Fruit fly (Drosophila melanogaster): Measurements from ENCODE around the gene CG3061.
A peak's percentile ranks its signal among the peaks of the same experiment; 100 is the strongest.

The CG3061 gene

DNA sequence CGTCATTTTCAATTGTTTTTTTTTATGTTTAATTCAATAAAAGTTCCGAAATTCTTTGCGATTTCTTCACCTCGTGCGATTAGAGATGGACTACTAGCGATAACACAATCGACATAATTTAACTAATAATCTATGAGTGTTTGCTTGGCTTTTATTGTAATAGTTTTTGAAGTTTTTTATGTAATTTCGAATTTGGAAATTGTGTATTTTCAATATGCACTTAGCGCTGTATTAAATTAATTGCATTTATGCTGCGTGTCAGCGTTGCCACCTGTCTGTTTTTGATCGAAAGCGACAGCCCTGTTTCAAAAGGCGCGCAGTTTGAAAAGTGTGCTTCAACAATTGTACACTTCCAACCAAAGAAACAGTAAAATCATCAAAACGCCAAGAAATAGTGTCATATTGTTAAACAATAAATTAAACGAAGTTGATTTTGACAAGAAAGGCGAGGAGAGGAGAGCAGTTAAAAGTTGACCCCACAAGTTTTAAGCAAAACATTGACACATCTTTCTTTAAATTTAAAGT is 3.8 kb downstream of the CG3061 start, which contains the start of gene CG9922 (continued):
- peak; percentile 28 for TF ChIP-seq gsb-n (tag; optimal IDR thresholded peaks at IDR 0.05)
- TF ChIP-seq CG34376 (GFP tag; optimal IDR thresholded peaks at IDR 0.05), result peak; percentile 65
- no peak for TF ChIP-seq onecut (GFP tag; IDR thresholded peaks at IDR 0.05)
- peak; percentile 85 for TF ChIP-seq sd (tag; optimal IDR thresholded peaks at IDR 0.05)
- peak; percentile 65; the same call in 2 of the 3 replicates for TF ChIP-seq HLH4C (GFP tag; IDR thresholded peaks at IDR 0.05; ENCODE audit: partially characterized antibody)
- TF ChIP-seq CG7987 (GFP tag; optimal IDR thresholded peaks at IDR 0.05), result peak; percentile 51
- TF ChIP-seq ham (GFP tag; IDR thresholded peaks at IDR 0.05), result no peak
- TF ChIP-seq caup (GFP tag; optimal IDR thresholded peaks at IDR 0.05; ENCODE audit: severe bottlenecking), result peak; percentile 15
- 0 out of 3 replicates have a peak, but pooled peaks have one; percentile 13 for TF ChIP-seq CG11695 (GFP tag; IDR thresholded peaks at IDR 0.05)
- TF ChIP-seq Hmx (GFP tag; optimal IDR thresholded peaks at IDR 0.05), result peak; percentile 13
- TF ChIP-seq CG8924 (tag; optimal IDR thresholded peaks at IDR 0.05), result peak; percentile 46
- peak; percentile 31 for TF ChIP-seq CG13123 (GFP tag; optimal IDR thresholded peaks at IDR 0.05)
- TF ChIP-seq dmrt99B (tag; optimal IDR thresholded peaks at IDR 0.05), result peak; percentile 3
- TF ChIP-seq stwl (tag; optimal IDR thresholded peaks at IDR 0.05), result peak; percentile 77
- TF ChIP-seq ind (GFP tag; optimal IDR thresholded peaks at IDR 0.05), result peak; percentile 38
- TF ChIP-seq Med (GFP tag), result peak; percentile 92
- peak; percentile 64 for TF ChIP-seq Dref (GFP tag; IDR thresholded peaks at IDR 0.05)
- TF ChIP-seq tup (GFP tag; optimal IDR thresholded peaks at IDR 0.05), result no peak
- TF ChIP-seq CG3407 (GFP tag; optimal IDR thresholded peaks at IDR 0.05), result peak; percentile 7
- TF ChIP-seq CG4854 (GFP tag; optimal IDR thresholded peaks at IDR 0.05), result peak; percentile 59
- TF ChIP-seq CG12299 (tag; optimal IDR thresholded peaks at IDR 0.05), result peak; percentile 59
- TF ChIP-seq emc (GFP tag; optimal IDR thresholded peaks at IDR 0.05), result peak; percentile 38
- peak; percentile 54 for TF ChIP-seq CG3281 (GFP tag; optimal IDR thresholded peaks at IDR 0.05)
- TF ChIP-seq pum (GFP tag; optimal IDR thresholded peaks at IDR 0.05), result peak; percentile 52
- peak; percentile 12 for TF ChIP-seq CG7928 (GFP tag; optimal IDR thresholded peaks at IDR 0.05)
- peak; percentile 73 for TF ChIP-seq Lhr (GFP tag; optimal IDR thresholded peaks at IDR 0.05)
- TF ChIP-seq zfh2 (GFP tag; optimal IDR thresholded peaks at IDR 0.05), result peak; percentile 73
- TF ChIP-seq CG18476 (GFP tag; optimal IDR thresholded peaks at IDR 0.05), result peak; percentile 25
- TF ChIP-seq Hr39 (optimal IDR thresholded peaks at IDR 0.05), result no peak
- TF ChIP-seq Vsx1 (GFP tag; optimal IDR thresholded peaks at IDR 0.05), result peak; percentile 10
- peak; percentile 10 for TF ChIP-seq CG17359 (tag; optimal IDR thresholded peaks at IDR 0.05)
- no peak for TF ChIP-seq CG14860 (GFP tag; IDR thresholded peaks at IDR 0.05; ENCODE audit: partially characterized antibody)
- peak; percentile 61 for TF ChIP-seq CG13424 (tag; optimal IDR thresholded peaks at IDR 0.05)
- TF ChIP-seq sqz (GFP tag; optimal IDR thresholded peaks at IDR 0.05), result peak; percentile 14
- TF ChIP-seq exex (tag; optimal IDR thresholded peaks at IDR 0.05), result peak; percentile 36
- no peak for TF ChIP-seq salm (tag; optimal IDR thresholded peaks at IDR 0.05)
- TF ChIP-seq ttk (GFP tag; IDR thresholded peaks at IDR 0.05), result no peak
- TF ChIP-seq CG14441 (GFP tag; IDR thresholded peaks at IDR 0.05), result 0 out of 2 replicates have a peak, but pooled peaks have one; percentile 22
- TF ChIP-seq crp (GFP tag; optimal IDR thresholded peaks at IDR 0.05), result no peak
- TF ChIP-seq fu2 (GFP tag; optimal IDR thresholded peaks at IDR 0.05), result peak; percentile 19
- no peak for TF ChIP-seq CG4424 (GFP tag; optimal IDR thresholded peaks at IDR 0.05)
- TF ChIP-seq CG3163 (GFP tag; optimal IDR thresholded peaks at IDR 0.05), result peak; percentile 30
- TF ChIP-seq MESR4 (GFP tag; optimal IDR thresholded peaks at IDR 0.05), result peak; percentile 50
- TF ChIP-seq CG9609 (GFP tag; optimal IDR thresholded peaks at IDR 0.05), result peak; percentile 33
- TF ChIP-seq CG32532 (GFP tag; IDR thresholded peaks at IDR 0.05), result peak; percentile 49; the same call in 1 of the 2 replicates
- peak; percentile 0 for TF ChIP-seq Meics (GFP tag; optimal IDR thresholded peaks at IDR 0.05)
- TF ChIP-seq Abd-B (GFP tag; optimal IDR thresholded peaks at IDR 0.05), result peak; percentile 10
- peak; percentile 71 for TF ChIP-seq vvl (GFP tag; IDR thresholded peaks at IDR 0.05)
- peak; percentile 99 for TF ChIP-seq Dp (GFP tag; optimal IDR thresholded peaks at IDR 0.05)
- no peak for TF ChIP-seq ac (GFP tag; optimal IDR thresholded peaks at IDR 0.05)
